Fruit fly (Drosophila melanogaster) whole organism, embryonic: ENCODE measurements around the gene Rtnl2.

Source experiments
- CG10366 ChIP-seq: fragments of 200-800 bp; sonication (Bioruptor generic); IDR thresholded peaks from 2 replicates; pipeline ENCODE4 v1.3.6; 2022; ENCODE audit warnings: missing biosample characterization, missing genetic modification characterization
- CG15011 ChIP-seq: fragments of 200-800 bp; sonication (Bioruptor generic); optimal IDR thresholded peaks from 3 replicates; lab custom pipeline; 2018; ENCODE audit warnings: missing biosample characterization, mild to moderate bottlenecking, missing genetic modification characterization
- klu ChIP-seq: fragments of 200-800 bp; sonication (Bioruptor generic); IDR thresholded peaks from 2 replicates; pipeline ENCODE4 v1.3.6; 2022; ENCODE audit warnings: missing biosample characterization, missing genetic modification characterization
- slbo ChIP-seq: fragments of 200-800 bp; sonication (Bioruptor generic); IDR thresholded peaks from 2 replicates; pipeline ENCODE4 v1.3.6; 2022; ENCODE audit warnings: missing biosample characterization, missing genetic modification characterization
- usp ChIP-seq: fragments of >200 bp; optimal IDR thresholded peaks from 2 replicates; lab custom pipeline; 2017; ENCODE audit warnings: missing biosample characterization, missing genetic modification characterization

- TF ChIP-seq slbo (GFP tag; lab: Robert Waterston, UW) (no peak), CG15011 (GFP tag; lab: Kevin White, UChicago) (no peak), CG10366 (no peak), usp (GFP tag; lab: Kevin White, UChicago) (no peak), klu (GFP tag; lab: Robert Waterston, UW) (no peak)
These were observed 30.6 kb downstream of the Rtnl2 start for dm6 chr3R:7499488-7499887.
